Worm (Caenorhabditis elegans) whole organism, L1 larva: Measurements from ENCODE around the gene oac-39.

Source experiments
- aha-1 ChIP-seq: fragments of 150-350 bp; optimal IDR thresholded peaks from 2 replicates; lab custom pipeline; 2014; ENCODE audit warnings: missing biosample characterization, missing genetic modification characterization
- ceh-8 ChIP-seq: fragments of 200-800 bp; sonication (Bioruptor generic); optimal IDR thresholded peaks from 2 replicates; lab custom pipeline; 2018; ENCODE audit warnings: mild to moderate bottlenecking, missing genetic modification characterization, moderate library complexity, missing compliant biosample characterization
- fkh-10 ChIP-seq: sonication (generic microtip); optimal IDR thresholded peaks from 2 replicates; lab custom pipeline; 2017; ENCODE audit warnings: missing biosample characterization, missing genetic modification reagents, missing genetic modification characterization
- nhr-84 ChIP-seq: sonication (generic microtip); optimal IDR thresholded peaks from 2 replicates; lab custom pipeline; 2017; ENCODE audit warnings: missing biosample characterization, missing genetic modification characterization
- unc-130 ChIP-seq: fragments of 150-350 bp; optimal IDR thresholded peaks from 2 replicates; lab custom pipeline; 2017; ENCODE audit warnings: missing biosample characterization, missing genetic modification characterization, inconsistent platforms

ce11 chrV:272837-273236 lies 21.3 kb upstream of the oac-39 start, which contains the start of gene nlp-70:
- no peak for TF ChIP-seq ceh-8 (GFP tag; lab: Kevin White, UChicago)
- no peak for TF ChIP-seq nhr-84
- no peak for TF ChIP-seq unc-130 (tag; lab: Kevin White, UChicago)
- no peak for TF ChIP-seq fkh-10 (GFP tag; lab: Kevin White, UChicago)
- TF ChIP-seq aha-1 (tag; lab: Kevin White, UChicago), result no peak
